Worm (Caenorhabditis elegans): ENCODE results near the gene scyl-1.

scyl-1 gene

DNA sequence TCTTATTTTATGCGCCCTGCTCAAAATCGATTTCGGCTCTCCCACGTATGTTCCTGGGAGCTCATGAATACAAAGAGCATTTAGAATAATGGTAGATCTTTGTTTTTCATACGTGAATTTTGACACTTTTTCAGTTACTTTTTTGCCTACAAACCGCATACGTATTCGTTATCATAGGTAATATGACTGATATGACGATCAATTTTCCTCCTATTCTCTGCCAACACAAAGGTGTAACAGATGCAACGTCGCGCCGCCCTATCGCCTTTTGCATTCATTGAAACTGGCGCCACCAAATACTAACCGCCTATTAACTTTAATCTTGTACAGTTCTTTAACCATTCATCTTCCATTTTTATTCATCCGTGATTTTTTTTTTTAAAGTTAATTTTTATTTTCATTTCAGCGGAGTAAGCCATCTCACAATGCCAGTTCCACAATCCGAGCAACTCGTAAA lies 6.1 kb upstream of the scyl-1 start, which contains the start of gene W07G4.5:
TSS of gene W07G4.5 (plus strand) at position 407 of the 457 bp plus-strand sequence.
- TF ChIP-seq flt-1 (GFP tag; IDR thresholded peaks at IDR 0.05) (no peak), tab-1 (GFP tag; IDR thresholded peaks at IDR 0.05) (no peak), cog-1 (tag; optimal IDR thresholded peaks at IDR 0.05) (no peak), ref-1 (GFP tag; conservative IDR thresholded peaks at IDR 0.05) (no peak), T22C8.4 (GFP tag; IDR thresholded peaks at IDR 0.05) (no peak), ztf-29 (GFP tag; IDR thresholded peaks at IDR 0.05) (no peak), med-1 (GFP tag; optimal IDR thresholded peaks at IDR 0.05; ENCODE audit: insufficient read depth) (no peak), ztf-23 (GFP tag; IDR thresholded peaks at IDR 0.05) (no peak), klf-2 (GFP tag; conservative IDR thresholded peaks at IDR 0.05) (no peak)

DNA sequence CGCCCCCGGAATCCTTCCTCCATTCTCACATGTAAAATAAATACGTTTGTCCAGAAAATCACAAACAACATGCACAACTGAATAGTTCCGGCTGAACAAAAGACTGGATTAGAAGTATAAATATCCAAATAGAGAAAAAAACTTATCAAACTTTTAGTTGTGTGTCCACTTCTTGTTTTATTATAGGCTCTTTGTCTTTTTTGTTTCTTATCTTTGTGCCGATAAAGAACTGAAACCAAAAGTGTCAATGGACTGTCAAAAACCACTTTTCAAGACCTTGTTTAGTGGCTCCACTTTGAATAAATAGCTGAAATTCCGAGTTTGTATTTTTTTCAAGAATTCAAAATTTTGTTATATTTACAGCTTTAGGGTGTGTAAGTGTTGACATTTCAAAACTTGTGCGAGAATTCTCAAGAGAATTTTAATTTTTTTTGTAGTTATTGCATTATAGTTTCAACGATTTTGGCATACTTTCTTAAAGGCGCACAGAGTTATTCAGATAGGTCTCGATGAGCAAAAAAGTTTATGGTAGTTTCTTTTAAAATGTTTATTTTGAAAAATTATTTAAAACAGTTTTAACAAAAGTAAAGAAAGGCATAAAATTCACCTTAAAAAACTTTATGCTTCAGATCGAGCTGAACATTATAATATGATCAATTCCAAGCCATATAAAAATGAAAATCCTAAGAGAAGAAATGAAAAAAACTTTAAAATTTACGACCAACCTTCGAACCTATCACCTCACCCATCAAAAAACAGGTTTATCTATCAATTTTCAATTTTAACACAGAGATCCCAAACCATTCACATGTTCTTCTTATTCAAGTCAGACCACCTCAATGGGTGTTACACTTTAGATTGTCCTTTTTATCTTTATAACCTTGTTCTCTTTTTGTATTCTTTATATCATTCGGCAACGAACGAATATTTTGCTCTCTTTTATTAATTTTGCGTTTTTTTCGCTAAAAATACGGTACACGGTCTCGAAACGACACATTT lies 4.9 kb upstream of the scyl-1 start:
- TF ChIP-seq ztf-23 (GFP tag; IDR thresholded peaks at IDR 0.05): no peak
- TF ChIP-seq cog-1 (tag; optimal IDR thresholded peaks at IDR 0.05): no peak
- no peak for TF ChIP-seq tab-1 (GFP tag; IDR thresholded peaks at IDR 0.05)
- no peak for TF ChIP-seq ztf-29 (GFP tag; IDR thresholded peaks at IDR 0.05)
- TF ChIP-seq flt-1 (GFP tag; IDR thresholded peaks at IDR 0.05): no peak
- no peak for TF ChIP-seq klf-2 (GFP tag; conservative IDR thresholded peaks at IDR 0.05)
- TF ChIP-seq med-1 (GFP tag; optimal IDR thresholded peaks at IDR 0.05; ENCODE audit: insufficient read depth): no peak
- no peak for TF ChIP-seq T22C8.4 (GFP tag; IDR thresholded peaks at IDR 0.05)
- no peak for TF ChIP-seq ref-1 (GFP tag; conservative IDR thresholded peaks at IDR 0.05)

DNA sequence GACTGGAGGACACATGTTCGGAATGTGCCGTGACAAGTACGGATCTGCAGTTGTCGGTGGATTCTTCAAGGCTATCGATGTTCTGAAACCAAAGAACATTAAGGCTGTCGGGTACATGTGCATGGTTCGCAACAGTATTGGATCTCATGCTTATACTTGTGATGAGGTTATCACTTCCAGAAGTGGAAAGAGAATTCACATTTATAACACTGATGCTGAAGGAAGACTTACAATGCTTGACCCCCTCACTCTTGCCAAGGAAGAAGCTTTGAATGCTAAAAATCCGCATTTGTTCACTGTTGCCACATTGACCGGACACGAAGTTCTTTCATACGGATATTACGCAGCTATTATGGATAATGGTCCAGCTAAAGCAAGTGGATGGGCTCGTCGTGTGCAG lies 3.5 kb upstream of the scyl-1 start:
- TF ChIP-seq klf-2 (GFP tag; conservative IDR thresholded peaks at IDR 0.05) (no peak), ref-1 (GFP tag; conservative IDR thresholded peaks at IDR 0.05) (no peak), cog-1 (tag; optimal IDR thresholded peaks at IDR 0.05) (no peak), ztf-23 (GFP tag; IDR thresholded peaks at IDR 0.05) (no peak), T22C8.4 (GFP tag; IDR thresholded peaks at IDR 0.05) (no peak), ztf-29 (GFP tag; IDR thresholded peaks at IDR 0.05) (no peak), tab-1 (GFP tag; IDR thresholded peaks at IDR 0.05) (no peak), med-1 (GFP tag; optimal IDR thresholded peaks at IDR 0.05; ENCODE audit: insufficient read depth) (no peak), flt-1 (GFP tag; IDR thresholded peaks at IDR 0.05) (no peak)

DNA sequence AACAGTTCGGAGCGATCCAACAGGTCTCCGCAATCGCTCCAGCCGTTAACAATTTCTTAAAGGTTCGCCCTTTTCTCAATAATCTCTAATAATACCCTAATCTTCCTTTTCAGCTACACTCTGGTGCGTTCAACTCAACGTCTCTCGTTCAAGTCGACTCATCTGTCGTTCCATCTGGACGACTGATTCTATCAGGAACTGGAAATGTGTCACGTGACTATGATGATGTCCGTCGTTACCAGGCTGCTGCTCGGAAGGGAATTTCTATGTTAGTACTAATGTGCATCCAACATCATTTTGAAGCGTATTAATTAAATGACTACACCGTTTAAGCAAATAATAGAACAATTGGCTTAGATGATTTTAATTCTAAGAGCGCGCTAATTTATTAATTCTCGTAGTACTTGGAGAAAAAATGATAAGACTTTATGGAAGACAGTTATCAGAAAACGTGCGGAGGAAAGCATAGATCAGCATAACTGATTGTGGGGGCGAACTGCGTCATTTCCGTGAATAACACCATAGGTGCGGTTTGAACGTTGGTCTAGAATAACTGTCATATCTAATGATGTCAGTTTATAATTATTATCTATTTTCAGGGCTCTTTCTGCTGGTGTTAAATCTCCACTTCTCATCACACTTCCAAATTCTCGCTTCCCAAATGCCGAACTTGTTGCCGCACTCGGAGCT lies 2.5 kb upstream of the scyl-1 start:
- TF ChIP-seq ztf-23 (GFP tag; IDR thresholded peaks at IDR 0.05) (no peak), tab-1 (GFP tag; IDR thresholded peaks at IDR 0.05) (no peak), flt-1 (GFP tag; IDR thresholded peaks at IDR 0.05) (no peak), med-1 (GFP tag; optimal IDR thresholded peaks at IDR 0.05; ENCODE audit: insufficient read depth) (no peak), ztf-29 (GFP tag; IDR thresholded peaks at IDR 0.05) (no peak), ref-1 (GFP tag; conservative IDR thresholded peaks at IDR 0.05) (no peak), T22C8.4 (GFP tag; IDR thresholded peaks at IDR 0.05) (no peak), klf-2 (GFP tag; conservative IDR thresholded peaks at IDR 0.05) (no peak), cog-1 (tag; optimal IDR thresholded peaks at IDR 0.05) (no peak)

DNA sequence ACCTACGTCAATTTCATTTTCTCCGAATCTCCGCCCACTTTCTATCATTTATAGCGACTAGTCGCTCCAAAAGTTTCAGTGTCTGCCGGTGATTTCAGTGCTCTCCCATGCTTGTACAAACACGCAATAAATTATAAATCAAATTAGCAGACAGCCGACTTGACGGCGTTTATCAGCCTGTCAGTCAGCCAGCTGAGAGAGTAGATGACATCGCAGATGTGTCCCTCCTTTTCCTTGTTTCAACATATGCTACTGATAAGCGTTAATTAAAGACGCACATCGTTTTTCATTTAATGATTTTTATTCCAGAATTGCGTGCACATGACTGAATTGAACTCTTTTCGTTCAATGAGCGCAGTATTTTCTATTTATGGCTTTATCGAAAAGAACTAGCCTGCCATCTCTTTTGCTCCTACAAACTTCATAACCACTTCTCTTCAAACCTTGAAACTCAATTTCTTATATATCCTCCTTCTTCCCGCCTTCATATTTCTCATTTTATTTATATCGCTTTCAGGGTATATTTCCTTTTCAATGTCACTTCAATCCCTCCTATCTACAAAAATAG lies 1.8 kb upstream of the scyl-1 start, which contains the start of gene lap-2:
TSS of gene lap-2 (plus strand) at position 518 of the 568 bp plus-strand sequence.
- no peak for TF ChIP-seq ref-1 (GFP tag; conservative IDR thresholded peaks at IDR 0.05)
- TF ChIP-seq med-1 (GFP tag; optimal IDR thresholded peaks at IDR 0.05; ENCODE audit: insufficient read depth): no peak
- TF ChIP-seq ztf-23 (GFP tag; IDR thresholded peaks at IDR 0.05): no peak
- TF ChIP-seq ztf-29 (GFP tag; IDR thresholded peaks at IDR 0.05): no peak
- TF ChIP-seq klf-2 (GFP tag; conservative IDR thresholded peaks at IDR 0.05): no peak
- TF ChIP-seq T22C8.4 (GFP tag; IDR thresholded peaks at IDR 0.05): no peak
- no peak for TF ChIP-seq flt-1 (GFP tag; IDR thresholded peaks at IDR 0.05)
- TF ChIP-seq tab-1 (GFP tag; IDR thresholded peaks at IDR 0.05): no peak
- TF ChIP-seq cog-1 (tag; optimal IDR thresholded peaks at IDR 0.05): no peak

DNA sequence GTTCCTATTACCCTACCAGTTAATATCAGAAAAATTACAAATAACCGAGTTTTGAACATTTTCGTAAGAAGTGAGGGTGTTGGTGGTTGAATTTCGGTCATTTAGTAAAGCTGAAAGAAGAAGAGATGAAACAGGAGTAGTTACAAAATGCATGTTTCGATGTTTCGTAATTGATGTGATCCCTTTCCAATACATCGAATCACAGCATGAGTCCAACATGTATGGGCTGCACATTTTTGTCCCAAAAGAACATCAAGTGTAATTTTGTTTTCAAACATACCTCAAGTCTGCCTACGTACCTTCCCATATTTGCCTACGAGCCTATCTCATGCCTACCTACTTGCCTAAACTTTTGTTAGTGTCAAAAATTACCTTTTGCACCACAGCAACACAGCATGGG lies 5.1 kb downstream of the scyl-1 start, which contains the start of gene W07G4.2:
TSS of gene W07G4.2 (minus strand) at position 101 of the 400 bp plus-strand sequence.
- TF ChIP-seq klf-2 (GFP tag; conservative IDR thresholded peaks at IDR 0.05) (no peak), med-1 (GFP tag; optimal IDR thresholded peaks at IDR 0.05; ENCODE audit: insufficient read depth) (no peak), tab-1 (GFP tag; IDR thresholded peaks at IDR 0.05) (no peak), T22C8.4 (GFP tag; IDR thresholded peaks at IDR 0.05) (no peak), ref-1 (GFP tag; conservative IDR thresholded peaks at IDR 0.05) (no peak), ztf-23 (GFP tag; IDR thresholded peaks at IDR 0.05) (no peak), flt-1 (GFP tag; IDR thresholded peaks at IDR 0.05) (no peak), cog-1 (tag; optimal IDR thresholded peaks at IDR 0.05) (no peak), ztf-29 (GFP tag; IDR thresholded peaks at IDR 0.05) (no peak)

DNA sequence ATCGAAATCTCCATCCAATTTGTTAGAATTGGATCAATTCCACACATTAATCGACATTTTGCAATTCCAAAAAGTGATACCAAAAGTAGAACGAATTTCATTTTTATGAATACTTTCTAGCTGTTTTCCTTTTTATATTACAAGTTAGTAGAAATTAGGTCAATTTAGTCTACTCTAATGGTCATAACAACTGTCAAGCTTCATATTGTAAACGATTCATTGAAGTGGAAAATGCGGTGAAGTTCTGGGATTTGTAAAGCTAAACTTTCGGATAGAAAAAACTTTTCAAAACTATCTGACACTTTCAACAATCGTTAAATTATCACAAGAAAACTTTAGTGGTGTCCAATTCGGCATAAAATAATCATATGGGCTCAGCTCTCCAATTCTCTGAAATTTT lies 6.9 kb downstream of the scyl-1 start, which contains the start of gene W07G4.7:
TSS of gene W07G4.7 (minus strand) at position 101 of the 400 bp plus-strand sequence.
- no peak for TF ChIP-seq klf-2 (GFP tag; conservative IDR thresholded peaks at IDR 0.05)
- no peak for TF ChIP-seq tab-1 (GFP tag; IDR thresholded peaks at IDR 0.05)
- TF ChIP-seq ztf-29 (GFP tag; IDR thresholded peaks at IDR 0.05): no peak
- no peak for TF ChIP-seq cog-1 (tag; optimal IDR thresholded peaks at IDR 0.05)
- TF ChIP-seq T22C8.4 (GFP tag; IDR thresholded peaks at IDR 0.05): no peak
- TF ChIP-seq med-1 (GFP tag; optimal IDR thresholded peaks at IDR 0.05; ENCODE audit: insufficient read depth): no peak
- TF ChIP-seq ref-1 (GFP tag; conservative IDR thresholded peaks at IDR 0.05): no peak
- no peak for TF ChIP-seq ztf-23 (GFP tag; IDR thresholded peaks at IDR 0.05)
- no peak for TF ChIP-seq flt-1 (GFP tag; IDR thresholded peaks at IDR 0.05)

DNA sequence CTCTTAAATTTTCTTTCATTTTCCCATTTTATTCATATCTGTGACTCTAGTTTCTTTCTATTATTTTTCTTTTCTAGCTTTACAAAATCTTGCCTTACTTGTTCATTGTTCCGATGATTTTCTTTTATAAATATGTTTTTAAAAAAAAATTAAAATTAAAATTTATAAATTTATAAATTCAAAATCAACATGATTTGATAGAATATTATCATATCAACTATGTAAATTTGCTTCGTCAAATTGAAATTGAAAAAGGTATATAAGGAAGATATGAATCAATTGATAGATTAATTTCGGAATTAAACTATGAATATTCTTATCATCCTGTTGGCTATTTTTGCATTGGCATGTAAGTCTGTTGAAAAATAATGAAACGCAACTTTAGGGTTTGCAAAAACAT lies 8.3 kb downstream of the scyl-1 start, which contains the start of gene W07G4.1:
TSS of gene W07G4.1 (plus strand) at position 301 of the 400 bp plus-strand sequence.
- no peak for TF ChIP-seq T22C8.4 (GFP tag; IDR thresholded peaks at IDR 0.05)
- TF ChIP-seq cog-1 (tag; optimal IDR thresholded peaks at IDR 0.05): no peak
- TF ChIP-seq ref-1 (GFP tag; conservative IDR thresholded peaks at IDR 0.05): no peak
- no peak for TF ChIP-seq tab-1 (GFP tag; IDR thresholded peaks at IDR 0.05)
- no peak for TF ChIP-seq flt-1 (GFP tag; IDR thresholded peaks at IDR 0.05)
- TF ChIP-seq klf-2 (GFP tag; conservative IDR thresholded peaks at IDR 0.05): no peak
- no peak for TF ChIP-seq ztf-29 (GFP tag; IDR thresholded peaks at IDR 0.05)
- TF ChIP-seq med-1 (GFP tag; optimal IDR thresholded peaks at IDR 0.05; ENCODE audit: insufficient read depth): no peak
- no peak for TF ChIP-seq ztf-23 (GFP tag; IDR thresholded peaks at IDR 0.05)

Data from whole organism, midembryonic.